Fruit fly (Drosophila melanogaster) whole organism, pupa: ENCODE data around the gene CG5346.

Experiments
- CG10348 ChIP-seq: fragments of 200-800 bp; sonication (Bioruptor generic); IDR thresholded peaks from 2 replicates; pipeline ENCODE4 v1.3.6; 2022; ENCODE audit warnings: missing biosample characterization, missing genetic modification characterization
- CG12605 ChIP-seq: fragments of 200-800 bp; sonication (Bioruptor generic); IDR thresholded peaks from 2 replicates; pipeline ENCODE4 v1.3.6; 2022; ENCODE audit warnings: missing biosample characterization, missing genetic modification characterization
- CG13204 ChIP-seq: fragments of 200-800 bp; sonication (Bioruptor generic); optimal IDR thresholded peaks from 2 replicates; lab custom pipeline; 2018; ENCODE audit warnings: missing biosample characterization, mild to moderate bottlenecking, missing genetic modification characterization, moderate library complexity
- CG14655 ChIP-seq: fragments of 200-800 bp; sonication (Bioruptor generic); optimal IDR thresholded peaks from 3 replicates; lab custom pipeline; 2017; ENCODE audit warnings: mild to moderate bottlenecking, missing biosample characterization, missing genetic modification reagents, missing genetic modification characterization
- CG15710 ChIP-seq: fragments of 200-800 bp; sonication (Bioruptor generic); optimal IDR thresholded peaks from 2 replicates; lab custom pipeline; 2018; ENCODE audit warnings: missing biosample characterization, mild to moderate bottlenecking, missing genetic modification characterization, moderate library complexity
- CG17806 ChIP-seq: fragments of 200-800 bp; sonication (Bioruptor generic); optimal IDR thresholded peaks from 2 replicates; lab custom pipeline; 2018; ENCODE audit warnings: missing biosample characterization, mild to moderate bottlenecking, missing genetic modification characterization, moderate library complexity
- CG32121 ChIP-seq: fragments of 200-800 bp; sonication (Bioruptor generic); IDR thresholded peaks from 2 replicates; pipeline ENCODE4 v1.3.6; 2022; ENCODE audit warnings: missing biosample characterization, missing genetic modification characterization
- CG34367 ChIP-seq: fragments of 200-800 bp; sonication (Bioruptor generic); optimal IDR thresholded peaks from 2 replicates; lab custom pipeline; 2018; ENCODE audit warnings: missing biosample characterization, mild to moderate bottlenecking, missing genetic modification characterization
- CG4496 ChIP-seq: fragments of 200-800 bp; sonication (Bioruptor generic); IDR thresholded peaks from 3 replicates; pipeline ENCODE4 v1.3.6; 2022; ENCODE audit warnings: missing biosample characterization, missing genetic modification characterization
- CG8159 ChIP-seq: fragments of 200-800 bp; sonication (Bioruptor generic); optimal IDR thresholded peaks from 3 replicates; lab custom pipeline; 2018; ENCODE audit warnings: missing biosample characterization, mild to moderate bottlenecking, missing genetic modification characterization, moderate library complexity
- CG8301 ChIP-seq: fragments of 200-800 bp; sonication (Bioruptor generic); optimal IDR thresholded peaks from 2 replicates; lab custom pipeline; 2018; ENCODE audit warnings: missing biosample characterization, mild to moderate bottlenecking, missing genetic modification characterization
- CG9948 ChIP-seq: fragments of 200-800 bp; sonication (Bioruptor generic); optimal IDR thresholded peaks from 2 replicates; lab custom pipeline; 2018; ENCODE audit warnings: missing biosample characterization, mild to moderate bottlenecking, missing genetic modification characterization, moderate library complexity
- D1 ChIP-seq: fragments of 200-800 bp; sonication (Bioruptor generic); optimal IDR thresholded peaks from 2 replicates; lab custom pipeline; 2018; ENCODE audit warnings: missing biosample characterization, mild to moderate bottlenecking, missing genetic modification characterization, moderate library complexity
- EcR ChIP-seq: fragments of 200-800 bp; sonication (Bioruptor generic); optimal IDR thresholded peaks from 3 replicates; lab custom pipeline; 2019; ENCODE audit warnings: missing biosample characterization, missing genetic modification characterization, mild to moderate bottlenecking, moderate library complexity, missing genetic modification reagents
- Ets98B ChIP-seq: fragments of 200-800 bp; sonication (Bioruptor generic); IDR thresholded peaks from 2 replicates; pipeline ENCODE4 v1.3.6; 2022; ENCODE audit warnings: missing biosample characterization, missing genetic modification characterization
- Pif1A ChIP-seq: fragments of 200-800 bp; sonication (Bioruptor generic); optimal IDR thresholded peaks from 3 replicates; lab custom pipeline; 2016; ENCODE audit warnings: missing biosample characterization, missing genetic modification characterization
- Pif1B ChIP-seq: fragments of 200-800 bp; sonication (Bioruptor generic); optimal IDR thresholded peaks from 3 replicates; lab custom pipeline; 2016; ENCODE audit warnings: missing biosample characterization, missing genetic modification characterization
- Snoo ChIP-seq: fragments of 200-800 bp; sonication (Bioruptor generic); optimal IDR thresholded peaks from 3 replicates; lab custom pipeline; 2017; ENCODE audit warnings: missing biosample characterization, mild to moderate bottlenecking, missing genetic modification characterization, inconsistent platforms
- fd96Ca ChIP-seq: fragments of 200-800 bp; sonication (Bioruptor generic); IDR thresholded peaks from 3 replicates; pipeline ENCODE4 v1.3.6; 2022; ENCODE audit warnings: missing biosample characterization, missing genetic modification characterization
- gl ChIP-seq: fragments of 200-800 bp; sonication (Bioruptor generic); optimal IDR thresholded peaks from 2 replicates; lab custom pipeline; 2018; ENCODE audit warnings: missing biosample characterization, mild to moderate bottlenecking, missing genetic modification characterization
- rn ChIP-seq: fragments of 200-800 bp; sonication (Bioruptor generic); IDR thresholded peaks from 2 replicates; pipeline ENCODE4 v1.3.6; 2022; ENCODE audit warnings: missing biosample characterization, missing genetic modification characterization

Gene CG5346

DNA sequence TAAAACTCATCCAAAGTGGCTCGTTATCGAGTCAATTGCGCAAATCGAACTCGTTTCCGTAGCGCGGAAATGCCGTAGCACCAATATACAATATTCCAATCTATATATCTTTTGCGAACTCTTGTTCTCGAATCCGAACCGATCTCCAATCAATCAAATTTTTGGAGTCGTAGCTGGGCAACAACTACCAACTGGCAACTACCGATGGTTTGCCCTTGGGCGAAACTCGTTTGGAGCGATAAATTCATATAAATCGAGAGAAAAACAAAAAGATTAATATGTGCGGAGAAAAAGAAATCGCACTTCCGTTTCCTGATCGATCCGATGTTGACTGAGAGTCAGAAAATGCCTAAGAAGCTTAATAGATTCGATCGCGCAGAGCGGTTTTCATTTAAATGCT lies 37.3 kb upstream of the CG5346 start:
- TF ChIP-seq CG14655 (GFP tag; lab: Kevin White, UChicago) (no peak), CG17806 (tag; lab: Kevin White, UChicago) (no peak), CG10348 (GFP tag; lab: Robert Waterston, UW) (no peak)
- TF ChIP-seq, all 21 proteins: peak for 0

DNA sequence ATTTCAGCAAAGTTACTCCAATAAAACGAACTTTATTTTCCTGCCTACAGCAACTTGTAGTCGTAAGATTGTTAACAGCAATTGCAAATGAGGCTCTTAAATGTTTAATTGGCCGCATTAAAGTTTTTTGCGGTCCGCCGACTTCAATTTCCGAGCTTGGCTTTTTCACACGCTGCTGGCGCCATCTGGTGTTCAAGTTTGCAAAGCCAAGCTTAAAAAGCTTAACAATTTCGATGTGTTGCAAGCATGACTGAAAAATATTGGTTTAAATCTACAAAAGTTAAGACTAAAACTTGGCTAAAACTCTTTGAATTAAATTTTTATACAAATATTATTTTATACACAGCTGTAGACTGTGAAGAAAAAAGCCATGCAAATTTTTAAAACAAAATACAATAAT lies 36.2 kb upstream of the CG5346 start:
- TF ChIP-seq Ets98B (no peak), EcR (no peak), fd96Ca (GFP tag; lab: Robert Waterston, UW) (no peak), D1 (peak; percentile 24), CG14655 (GFP tag; lab: Kevin White, UChicago) (no peak)

DNA sequence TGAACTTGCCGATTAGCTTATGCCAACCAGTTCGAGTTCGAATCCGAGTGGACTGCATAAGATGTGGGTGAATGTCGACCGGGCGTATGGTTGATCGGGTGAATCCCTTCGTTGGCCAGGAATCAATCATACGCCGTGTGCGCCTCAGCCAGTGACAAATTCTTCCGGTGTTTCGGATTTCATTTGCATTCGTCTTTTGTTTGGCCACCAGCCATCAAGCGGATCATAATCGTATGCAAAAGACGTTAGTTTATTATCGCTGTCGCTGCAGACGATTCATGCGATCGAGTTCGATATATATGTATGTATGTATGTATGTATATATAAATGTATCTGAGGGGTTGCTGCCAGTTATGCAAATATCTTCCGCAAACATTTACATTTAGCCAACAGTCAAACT lies 35.6 kb upstream of the CG5346 start:
- no peak for TF ChIP-seq EcR
- TF ChIP-seq fd96Ca (GFP tag; lab: Robert Waterston, UW): no peak
- no peak for TF ChIP-seq rn (GFP tag; lab: Robert Waterston, UW)
- no peak for TF ChIP-seq CG8301
- no peak for TF ChIP-seq Ets98B
- TF ChIP-seq CG12605 (GFP tag; lab: Robert Waterston, UW): no peak
- no peak for TF ChIP-seq CG14655 (GFP tag; lab: Kevin White, UChicago)
- no peak for TF ChIP-seq CG9948 (tag; lab: Kevin White, UChicago)
- no peak for TF ChIP-seq gl (tag; lab: Kevin White, UChicago)
- no peak for TF ChIP-seq CG10348 (GFP tag; lab: Robert Waterston, UW)
- TF ChIP-seq, all 21 proteins: peak for 0

DNA sequence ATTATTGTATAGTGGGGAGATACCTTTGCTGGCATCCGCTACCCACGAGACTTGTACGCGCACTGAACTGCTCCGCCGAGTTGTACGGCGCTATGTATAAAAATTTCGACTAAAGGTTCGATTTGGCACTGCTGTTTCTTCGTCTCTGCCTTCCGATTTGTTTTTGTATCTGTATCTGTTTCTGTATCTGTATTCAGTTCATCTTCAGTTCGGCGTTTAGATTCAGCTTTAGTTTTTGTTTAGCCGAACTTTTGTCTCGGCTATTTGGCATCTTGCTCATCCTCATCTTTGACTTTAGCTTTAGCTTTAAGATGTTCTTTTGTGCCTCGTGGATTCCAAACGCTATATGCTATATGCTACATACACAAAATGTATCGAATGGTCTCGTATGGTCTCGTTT lies 34.0 kb upstream of the CG5346 start, which contains the start of gene sit:
TSS of gene sit (minus strand) at position 71 of the 400 bp plus-strand sequence.
- TF ChIP-seq Pif1A (GFP tag; lab: Kevin White, UChicago): no peak
- TF ChIP-seq CG10348 (GFP tag; lab: Robert Waterston, UW): no peak
- TF ChIP-seq Pif1B (GFP tag; lab: Kevin White, UChicago): no peak
- TF ChIP-seq fd96Ca (GFP tag; lab: Robert Waterston, UW): no peak
- TF ChIP-seq rn (GFP tag; lab: Robert Waterston, UW): no peak
- TF ChIP-seq CG32121 (GFP tag; lab: Robert Waterston, UW): no peak
- no peak for TF ChIP-seq CG17806 (tag; lab: Kevin White, UChicago)
- no peak for TF ChIP-seq CG8159 (tag; lab: Kevin White, UChicago)
- TF ChIP-seq CG14655 (GFP tag; lab: Kevin White, UChicago): no peak
- TF ChIP-seq CG9948 (tag; lab: Kevin White, UChicago): no peak

DNA sequence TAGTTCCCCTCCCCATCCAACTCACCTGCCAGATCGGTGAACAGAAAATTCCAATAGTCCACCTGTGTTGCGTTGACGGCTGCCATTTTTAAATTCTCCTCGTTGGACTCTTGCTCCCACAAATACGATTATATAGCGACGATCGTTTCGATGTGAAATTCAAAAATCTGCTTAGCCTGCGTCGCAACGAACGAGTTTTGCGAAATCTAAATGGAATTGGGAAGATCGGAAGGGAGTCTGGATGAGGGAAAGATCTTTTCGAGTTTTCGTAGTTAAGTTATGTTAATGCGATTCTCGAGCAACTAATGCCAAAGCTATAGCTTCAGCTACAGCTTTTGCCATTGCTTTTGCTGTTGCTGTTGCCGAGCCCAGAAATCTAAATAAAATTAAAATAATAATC lies 31.8 kb upstream of the CG5346 start:
- no peak for TF ChIP-seq CG12605 (GFP tag; lab: Robert Waterston, UW)
- no peak for TF ChIP-seq Ets98B

DNA sequence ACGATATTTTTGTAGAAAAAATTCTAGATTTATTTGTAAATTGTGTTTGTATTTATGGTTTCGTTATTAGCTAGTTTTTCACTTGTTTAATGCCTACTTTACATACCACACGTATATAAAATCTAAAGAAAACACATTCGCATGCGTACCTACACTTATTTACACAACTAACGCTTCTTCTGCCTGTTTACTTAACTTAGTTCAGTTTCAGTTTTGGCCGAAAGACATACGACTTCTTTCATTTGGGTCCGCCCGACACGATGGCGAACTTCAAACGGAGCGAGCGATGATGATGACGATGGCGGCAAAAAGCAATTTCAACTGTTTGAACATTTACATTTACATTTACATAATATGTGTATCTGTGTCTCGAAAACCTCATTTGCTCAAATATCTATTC lies 29.9 kb upstream of the CG5346 start:
- TF ChIP-seq CG10348 (GFP tag; lab: Robert Waterston, UW) (no peak), CG13204 (no peak), EcR (no peak), Snoo (tag; lab: Kevin White, UChicago) (no peak), CG9948 (tag; lab: Kevin White, UChicago) (no peak), CG14655 (GFP tag; lab: Kevin White, UChicago) (no peak), CG12605 (GFP tag; lab: Robert Waterston, UW) (no peak), gl (tag; lab: Kevin White, UChicago) (no peak), Ets98B (no peak), CG17806 (tag; lab: Kevin White, UChicago) (no peak), rn (GFP tag; lab: Robert Waterston, UW) (no peak), CG15710 (tag; lab: Kevin White, UChicago) (no peak), fd96Ca (GFP tag; lab: Robert Waterston, UW) (no peak), Pif1A (GFP tag; lab: Kevin White, UChicago) (no peak), CG34367 (no peak), CG4496 (GFP tag; lab: Robert Waterston, UW) (no peak), CG8301 (no peak), Pif1B (GFP tag; lab: Kevin White, UChicago) (no peak)
- TF ChIP-seq, all 21 proteins: peak for 0

DNA sequence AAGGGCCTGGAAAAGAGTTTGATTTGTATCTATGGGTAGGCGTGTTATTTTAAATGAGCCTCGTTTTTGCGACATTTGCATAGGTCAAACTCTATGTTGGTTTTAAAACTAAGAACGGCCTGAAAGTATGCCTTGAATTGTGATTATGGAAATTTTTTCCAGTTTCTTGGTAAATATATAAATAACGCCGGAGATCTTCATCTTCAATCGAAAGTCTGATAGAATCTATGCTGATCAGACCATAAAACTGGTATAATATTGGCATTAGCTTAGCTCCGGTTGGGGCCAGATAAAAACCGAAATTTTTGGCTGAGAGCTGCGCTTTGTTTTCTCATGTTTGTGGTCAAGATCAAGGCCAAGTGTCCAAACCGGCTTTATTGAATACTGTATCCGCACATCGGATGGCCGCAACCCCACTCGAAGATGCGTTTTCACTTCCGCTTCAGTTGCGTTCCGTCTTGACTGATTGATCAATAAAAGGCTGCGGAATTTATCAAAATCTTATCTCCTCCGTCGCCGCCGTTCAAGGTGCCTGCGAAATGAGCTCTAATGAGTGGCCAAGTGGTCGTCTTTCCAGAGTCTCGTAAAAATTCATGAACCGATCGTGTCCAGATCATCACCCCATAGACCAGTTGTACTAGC lies 28.8 kb upstream of the CG5346 start:
- TF ChIP-seq gl (tag; lab: Kevin White, UChicago): no peak
- TF ChIP-seq CG34367: no peak
- TF ChIP-seq CG4496 (GFP tag; lab: Robert Waterston, UW): no peak
- TF ChIP-seq CG8301: no peak
- no peak for TF ChIP-seq fd96Ca (GFP tag; lab: Robert Waterston, UW)
- TF ChIP-seq CG8159 (tag; lab: Kevin White, UChicago): no peak
- no peak for TF ChIP-seq Pif1B (GFP tag; lab: Kevin White, UChicago)
- no peak for TF ChIP-seq CG14655 (GFP tag; lab: Kevin White, UChicago)
- TF ChIP-seq Ets98B: no peak
- no peak for TF ChIP-seq CG9948 (tag; lab: Kevin White, UChicago)
- no peak for TF ChIP-seq CG13204
- no peak for TF ChIP-seq Snoo (tag; lab: Kevin White, UChicago)
